Fruit fly (Drosophila melanogaster) whole organism, pupa: ENCODE results near the gene Eig71Ec.

Source experiments
- CG10348 ChIP-seq: fragments of 200-800 bp; sonication (Bioruptor generic); IDR thresholded peaks from 2 replicates; pipeline ENCODE4 v1.3.6; 2022; ENCODE audit warnings: missing biosample characterization, missing genetic modification characterization
- CG12605 ChIP-seq: fragments of 200-800 bp; sonication (Bioruptor generic); IDR thresholded peaks from 2 replicates; pipeline ENCODE4 v1.3.6; 2022; ENCODE audit warnings: missing biosample characterization, missing genetic modification characterization
- CG13204 ChIP-seq: fragments of 200-800 bp; sonication (Bioruptor generic); optimal IDR thresholded peaks from 2 replicates; lab custom pipeline; 2018; ENCODE audit warnings: missing biosample characterization, mild to moderate bottlenecking, missing genetic modification characterization, moderate library complexity
- CG14655 ChIP-seq: fragments of 200-800 bp; sonication (Bioruptor generic); optimal IDR thresholded peaks from 3 replicates; lab custom pipeline; 2017; ENCODE audit warnings: mild to moderate bottlenecking, missing biosample characterization, missing genetic modification reagents, missing genetic modification characterization
- CG15710 ChIP-seq: fragments of 200-800 bp; sonication (Bioruptor generic); optimal IDR thresholded peaks from 2 replicates; lab custom pipeline; 2018; ENCODE audit warnings: missing biosample characterization, mild to moderate bottlenecking, missing genetic modification characterization, moderate library complexity
- CG17806 ChIP-seq: fragments of 200-800 bp; sonication (Bioruptor generic); optimal IDR thresholded peaks from 2 replicates; lab custom pipeline; 2018; ENCODE audit warnings: missing biosample characterization, mild to moderate bottlenecking, missing genetic modification characterization, moderate library complexity
- CG32121 ChIP-seq: fragments of 200-800 bp; sonication (Bioruptor generic); IDR thresholded peaks from 2 replicates; pipeline ENCODE4 v1.3.6; 2022; ENCODE audit warnings: missing biosample characterization, missing genetic modification characterization
- CG34367 ChIP-seq: fragments of 200-800 bp; sonication (Bioruptor generic); optimal IDR thresholded peaks from 2 replicates; lab custom pipeline; 2018; ENCODE audit warnings: missing biosample characterization, mild to moderate bottlenecking, missing genetic modification characterization
- CG4496 ChIP-seq: fragments of 200-800 bp; sonication (Bioruptor generic); IDR thresholded peaks from 3 replicates; pipeline ENCODE4 v1.3.6; 2022; ENCODE audit warnings: missing biosample characterization, missing genetic modification characterization
- CG8159 ChIP-seq: fragments of 200-800 bp; sonication (Bioruptor generic); optimal IDR thresholded peaks from 3 replicates; lab custom pipeline; 2018; ENCODE audit warnings: missing biosample characterization, mild to moderate bottlenecking, missing genetic modification characterization, moderate library complexity
- CG8301 ChIP-seq: fragments of 200-800 bp; sonication (Bioruptor generic); optimal IDR thresholded peaks from 2 replicates; lab custom pipeline; 2018; ENCODE audit warnings: missing biosample characterization, mild to moderate bottlenecking, missing genetic modification characterization
- CG9948 ChIP-seq: fragments of 200-800 bp; sonication (Bioruptor generic); optimal IDR thresholded peaks from 2 replicates; lab custom pipeline; 2018; ENCODE audit warnings: missing biosample characterization, mild to moderate bottlenecking, missing genetic modification characterization, moderate library complexity
- D1 ChIP-seq: fragments of 200-800 bp; sonication (Bioruptor generic); optimal IDR thresholded peaks from 2 replicates; lab custom pipeline; 2018; ENCODE audit warnings: missing biosample characterization, mild to moderate bottlenecking, missing genetic modification characterization, moderate library complexity
- EcR ChIP-seq: fragments of 200-800 bp; sonication (Bioruptor generic); optimal IDR thresholded peaks from 3 replicates; lab custom pipeline; 2019; ENCODE audit warnings: missing biosample characterization, missing genetic modification characterization, mild to moderate bottlenecking, moderate library complexity, missing genetic modification reagents
- Ets98B ChIP-seq: fragments of 200-800 bp; sonication (Bioruptor generic); IDR thresholded peaks from 2 replicates; pipeline ENCODE4 v1.3.6; 2022; ENCODE audit warnings: missing biosample characterization, missing genetic modification characterization
- Pif1A ChIP-seq: fragments of 200-800 bp; sonication (Bioruptor generic); optimal IDR thresholded peaks from 3 replicates; lab custom pipeline; 2016; ENCODE audit warnings: missing biosample characterization, missing genetic modification characterization
- Pif1B ChIP-seq: fragments of 200-800 bp; sonication (Bioruptor generic); optimal IDR thresholded peaks from 3 replicates; lab custom pipeline; 2016; ENCODE audit warnings: missing biosample characterization, missing genetic modification characterization
- Snoo ChIP-seq: fragments of 200-800 bp; sonication (Bioruptor generic); optimal IDR thresholded peaks from 3 replicates; lab custom pipeline; 2017; ENCODE audit warnings: missing biosample characterization, mild to moderate bottlenecking, missing genetic modification characterization, inconsistent platforms
- fd96Ca ChIP-seq: fragments of 200-800 bp; sonication (Bioruptor generic); IDR thresholded peaks from 3 replicates; pipeline ENCODE4 v1.3.6; 2022; ENCODE audit warnings: missing biosample characterization, missing genetic modification characterization
- gl ChIP-seq: fragments of 200-800 bp; sonication (Bioruptor generic); optimal IDR thresholded peaks from 2 replicates; lab custom pipeline; 2018; ENCODE audit warnings: missing biosample characterization, mild to moderate bottlenecking, missing genetic modification characterization
- rn ChIP-seq: fragments of 200-800 bp; sonication (Bioruptor generic); IDR thresholded peaks from 2 replicates; pipeline ENCODE4 v1.3.6; 2022; ENCODE audit warnings: missing biosample characterization, missing genetic modification characterization

Gene Eig71Ec

DNA sequence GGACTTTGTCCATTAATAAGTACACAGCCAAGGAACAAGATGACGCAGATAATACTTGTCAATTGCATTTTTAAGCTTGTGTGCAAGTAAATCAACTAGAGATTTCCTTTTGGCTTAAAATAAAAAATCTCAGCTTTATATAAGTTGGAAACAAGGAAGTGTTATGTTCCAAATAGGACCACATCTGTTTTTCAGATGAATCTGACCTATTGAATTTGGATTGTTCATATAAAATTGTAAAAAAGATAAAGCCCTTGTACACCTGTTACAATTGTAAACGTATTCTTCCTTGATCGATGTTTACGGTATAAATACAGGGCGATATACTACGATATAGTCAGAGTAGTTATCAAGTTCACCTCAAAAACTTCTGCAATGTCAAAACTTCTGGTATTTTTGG, 5.2 kb upstream of the Eig71Ec start, which contains the start of the genes Eig71Ef and Eig71Eg:
TSS of gene Eig71Ef (minus strand) at position 101 of the 400 bp plus-strand sequence.
TSS of gene Eig71Eg (plus strand) at position 339 of the 400 bp plus-strand sequence.
- TF ChIP-seq Ets98B (no peak), fd96Ca (GFP tag; lab: Robert Waterston, UW) (no peak), CG10348 (no peak), Pif1B (GFP tag; lab: Kevin White, UChicago) (no peak), CG4496 (GFP tag; lab: Robert Waterston, UW) (no peak), D1 (tag; lab: Kevin White, UChicago) (no peak), CG8301 (tag; lab: Kevin White, UChicago) (no peak), gl (no peak), CG14655 (GFP tag; lab: Kevin White, UChicago) (no peak), CG8159 (tag; lab: Kevin White, UChicago) (no peak), rn (no peak), CG34367 (tag; lab: Kevin White, UChicago) (no peak), CG15710 (tag; lab: Kevin White, UChicago) (no peak), CG17806 (tag; lab: Kevin White, UChicago) (no peak), CG13204 (GFP tag; lab: Kevin White, UChicago) (no peak), CG32121 (GFP tag; lab: Robert Waterston, UW) (no peak)

DNA sequence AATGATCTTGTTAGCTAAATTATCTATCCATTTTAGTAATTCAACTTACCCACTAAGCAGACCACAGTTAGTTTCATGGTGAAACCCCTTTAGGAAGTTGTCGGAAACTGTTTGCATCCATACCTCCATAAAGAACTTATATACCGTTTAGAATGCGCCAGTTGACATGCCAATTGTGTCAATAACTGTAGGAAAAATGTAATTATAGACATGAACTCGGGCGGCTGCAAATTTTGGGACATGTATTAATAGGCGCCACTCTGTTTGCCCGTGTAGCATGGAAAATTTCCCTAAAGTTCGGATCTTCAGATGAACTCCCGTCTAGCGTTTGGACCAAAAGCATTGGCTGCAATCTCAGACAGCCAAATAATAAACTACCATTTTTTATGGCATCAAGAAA, 3.9 kb upstream of the Eig71Ec start, which contains the start of gene Eig71Ee:
TSS of gene Eig71Ee (minus strand) at position 101 of the 400 bp plus-strand sequence.
- TF ChIP-seq CG9948 (tag; lab: Kevin White, UChicago) (no peak), fd96Ca (GFP tag; lab: Robert Waterston, UW) (no peak), Snoo (tag; lab: Kevin White, UChicago) (no peak), CG8301 (tag; lab: Kevin White, UChicago) (no peak), Ets98B (no peak), EcR (GFP tag; lab: Kevin White, UChicago) (no peak), CG8159 (tag; lab: Kevin White, UChicago) (no peak)
- TF ChIP-seq, all 21 proteins: peak for 0

DNA sequence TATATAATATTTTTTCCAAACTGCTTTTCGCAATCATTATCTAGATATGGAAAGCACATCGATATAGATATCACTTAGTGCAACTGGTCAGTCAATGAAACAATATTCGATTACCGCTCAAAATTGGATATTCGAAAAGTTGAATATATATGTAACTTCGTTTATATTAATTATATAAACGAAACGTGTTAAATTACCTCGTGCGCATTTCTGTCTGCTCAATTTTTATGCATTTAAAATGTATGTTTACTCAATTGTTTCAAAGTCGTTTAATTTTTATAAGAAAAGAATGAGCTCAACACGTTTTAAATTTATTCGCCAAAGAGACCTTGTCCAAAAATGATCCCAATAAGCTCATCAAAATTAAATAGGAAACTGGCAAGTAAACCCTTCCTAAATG, 1.5 kb downstream of the Eig71Ec start, which contains the start of gene CG43084:
TSS of gene CG43084 (plus strand) at position 301 of the 400 bp plus-strand sequence.
- TF ChIP-seq fd96Ca (GFP tag; lab: Robert Waterston, UW) (no peak), CG15710 (tag; lab: Kevin White, UChicago) (no peak), CG12605 (GFP tag; lab: Robert Waterston, UW) (no peak)

DNA sequence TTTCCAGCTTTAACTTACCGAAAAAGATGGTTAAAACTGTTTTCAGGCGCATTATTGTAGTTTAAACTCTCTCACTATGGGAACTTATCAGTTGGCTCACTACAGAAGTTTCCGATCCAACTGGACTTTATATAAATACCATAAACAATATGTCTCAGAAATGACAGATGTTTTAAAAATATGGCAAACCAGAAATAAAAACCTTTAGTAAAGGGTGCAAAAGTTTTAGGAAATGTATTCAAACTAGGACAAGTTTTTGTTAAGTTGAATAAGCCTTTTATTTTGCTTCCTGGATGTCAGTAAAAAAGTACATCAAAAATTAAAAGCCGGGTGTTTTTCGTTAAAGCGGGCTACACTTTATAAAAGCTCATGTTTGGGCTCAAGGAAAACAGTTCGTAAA, 2.5 kb downstream of the Eig71Ec start, which contains the start of the genes Eig71Ea and Eig71Eb:
TSS of gene Eig71Ea (minus strand) at position 101 of the 400 bp plus-strand sequence.
TSS of gene Eig71Eb (plus strand) at position 376 of the 400 bp plus-strand sequence.
- TF ChIP-seq CG15710 (tag; lab: Kevin White, UChicago) (no peak), CG9948 (tag; lab: Kevin White, UChicago) (no peak), CG17806 (tag; lab: Kevin White, UChicago) (no peak), Pif1A (GFP tag; lab: Kevin White, UChicago) (no peak), CG13204 (GFP tag; lab: Kevin White, UChicago) (no peak), CG4496 (GFP tag; lab: Robert Waterston, UW) (no peak), CG34367 (tag; lab: Kevin White, UChicago) (no peak), CG8301 (tag; lab: Kevin White, UChicago) (no peak), Snoo (tag; lab: Kevin White, UChicago) (no peak), CG32121 (GFP tag; lab: Robert Waterston, UW) (no peak), EcR (GFP tag; lab: Kevin White, UChicago) (no peak)

DNA sequence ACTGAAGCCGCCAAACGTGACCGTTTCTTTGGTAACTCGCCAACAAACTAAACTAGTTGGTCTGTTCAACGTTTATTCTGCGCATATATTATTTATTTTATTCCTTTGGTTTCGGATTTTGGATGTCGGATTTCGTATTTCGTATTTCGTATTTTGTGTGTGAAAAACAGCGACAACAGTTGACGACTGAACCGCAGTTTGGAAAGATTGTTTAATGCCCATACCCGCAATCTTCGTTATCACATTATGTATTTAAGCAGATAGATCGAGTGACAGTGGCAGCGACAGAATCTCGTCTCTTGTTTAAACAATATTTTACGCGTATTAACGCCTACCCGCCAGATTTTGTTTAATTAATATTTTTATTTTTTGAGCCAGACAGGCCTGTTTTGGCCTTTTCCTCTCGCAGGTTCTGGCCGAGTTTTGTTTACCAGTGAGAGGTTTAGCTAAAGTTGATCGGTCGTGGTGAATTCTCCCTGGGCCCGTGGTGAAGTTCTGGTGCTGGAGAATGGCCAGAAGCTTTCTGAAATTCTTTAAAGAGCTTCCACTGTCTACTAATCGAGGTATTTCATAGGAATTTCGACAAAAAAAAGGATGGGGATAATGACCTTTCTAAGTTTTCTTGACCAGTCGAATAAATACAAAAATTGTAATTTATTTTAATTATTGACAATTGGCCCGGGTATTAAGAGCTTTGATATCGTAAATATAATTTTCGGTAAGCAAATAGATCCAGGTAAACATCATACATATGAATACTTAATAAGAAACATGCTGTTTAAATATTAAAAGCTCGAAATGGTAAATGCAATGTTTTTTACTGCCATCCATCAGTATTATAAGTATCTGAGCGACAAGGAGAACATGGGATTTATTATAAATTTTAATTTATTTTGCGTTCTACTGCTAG, 4.1 kb downstream of the Eig71Ec start, which contains the start of the genes comm3 and CG43083:
TSS of gene comm3 (minus strand) at position 51 of the 910 bp plus-strand sequence.
TSS of gene CG43083 (plus strand) at position 860 of the 910 bp plus-strand sequence.
- TF ChIP-seq CG34367 (tag; lab: Kevin White, UChicago) (no peak), CG8159 (tag; lab: Kevin White, UChicago) (no peak), CG32121 (GFP tag; lab: Robert Waterston, UW) (no peak), CG17806 (tag; lab: Kevin White, UChicago) (no peak), CG9948 (tag; lab: Kevin White, UChicago) (no peak), rn (no peak), Pif1A (GFP tag; lab: Kevin White, UChicago) (no peak), Pif1B (GFP tag; lab: Kevin White, UChicago) (no peak), CG15710 (tag; lab: Kevin White, UChicago) (no peak), CG10348 (no peak), Ets98B (no peak), fd96Ca (GFP tag; lab: Robert Waterston, UW) (no peak)
- TF ChIP-seq, all 21 proteins: peak for 0

DNA sequence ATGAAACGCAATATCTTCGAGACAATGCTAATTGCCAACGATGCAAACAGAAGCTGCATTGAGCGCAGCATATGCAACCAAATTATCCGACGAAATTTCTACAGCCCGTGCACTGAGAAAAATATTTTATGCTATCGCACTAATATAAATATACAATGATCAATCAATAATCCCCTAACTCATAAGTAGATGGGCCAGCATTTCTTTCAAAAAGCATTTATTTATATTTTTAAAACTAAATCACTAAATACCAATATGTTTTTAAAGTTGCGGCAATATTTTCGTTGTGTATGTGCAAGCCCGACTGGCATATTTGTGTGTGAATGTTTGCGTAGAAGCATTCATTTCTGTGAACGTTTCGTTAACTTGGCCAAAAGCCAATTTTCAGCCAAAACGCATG, 5.9 kb downstream of the Eig71Ec start:
- TF ChIP-seq Pif1B (GFP tag; lab: Kevin White, UChicago) (no peak), EcR (GFP tag; lab: Kevin White, UChicago) (no peak), D1 (tag; lab: Kevin White, UChicago) (no peak), Pif1A (GFP tag; lab: Kevin White, UChicago) (no peak), CG34367 (tag; lab: Kevin White, UChicago) (no peak), gl (no peak), CG15710 (tag; lab: Kevin White, UChicago) (no peak), CG8159 (tag; lab: Kevin White, UChicago) (no peak), CG32121 (GFP tag; lab: Robert Waterston, UW) (no peak), CG9948 (tag; lab: Kevin White, UChicago) (no peak), CG10348 (no peak), Ets98B (no peak), CG17806 (tag; lab: Kevin White, UChicago) (no peak), rn (no peak), CG4496 (GFP tag; lab: Robert Waterston, UW) (no peak), CG8301 (tag; lab: Kevin White, UChicago) (no peak), CG13204 (GFP tag; lab: Kevin White, UChicago) (no peak), CG14655 (GFP tag; lab: Kevin White, UChicago) (no peak)
